Worm (Caenorhabditis elegans) whole organism, L2 larva: Measurements from ENCODE around the gene F44E5.1.
A peak's percentile ranks its signal among the peaks of the same experiment; 100 is the strongest.

Source experiments
- C34F6.9 ChIP-seq: fragments of 150-350 bp; optimal IDR thresholded peaks from 2 replicates; lab custom pipeline; 2014; ENCODE audit warnings: missing biosample characterization, missing genetic modification characterization
- F13H6.1 ChIP-seq: sonication (generic microtip); optimal IDR thresholded peaks from 2 replicates; lab custom pipeline; 2016; ENCODE audit warnings: missing genetic modification characterization, missing compliant biosample characterization
- R02D3.7 ChIP-seq: fragments of 150-350 bp; optimal IDR thresholded peaks from 2 replicates; lab custom pipeline; 2014; ENCODE audit warnings: missing biosample characterization, missing genetic modification characterization
- Y55F3AM.14 ChIP-seq: fragments of 200-800 bp; sonication (Bioruptor generic); optimal IDR thresholded peaks from 2 replicates; lab custom pipeline; 2018; ENCODE audit warnings: mild to moderate bottlenecking, missing genetic modification characterization, missing compliant biosample characterization
- ZK546.5 ChIP-seq: sonication (generic microtip); optimal IDR thresholded peaks from 2 replicates; lab custom pipeline; 2017; ENCODE audit warnings: missing biosample characterization, missing genetic modification characterization
- alr-1 ChIP-seq: fragments of 150-350 bp; optimal IDR thresholded peaks from 2 replicates; lab custom pipeline; 2014; ENCODE audit warnings: missing biosample characterization, missing genetic modification characterization
- aly-2 ChIP-seq: fragments of 150-350 bp; optimal IDR thresholded peaks from 2 replicates; lab custom pipeline; 2014; ENCODE audit warnings: missing biosample characterization, missing genetic modification characterization
- ama-1 ChIP-seq: fragments of 150-350 bp; optimal IDR thresholded peaks from 2 replicates; lab custom pipeline; 2018; ENCODE audit warnings: inconsistent platforms
- blmp-1 ChIP-seq: sonication (generic microtip); optimal IDR thresholded peaks from 2 replicates; lab custom pipeline; 2017; ENCODE audit warnings: missing genetic modification characterization, mild to moderate bottlenecking, missing compliant biosample characterization, antibody characterized with exemption, moderate library complexity; ENCODE audit not compliant: insufficient read depth
- ceh-16 ChIP-seq: fragments of 150-350 bp; optimal IDR thresholded peaks from 2 replicates; lab custom pipeline; 2014; ENCODE audit warnings: missing biosample characterization, missing genetic modification characterization
- ceh-82 ChIP-seq: fragments of 150-350 bp; optimal IDR thresholded peaks from 2 replicates; lab custom pipeline; 2014; ENCODE audit warnings: missing biosample characterization, missing genetic modification characterization
- crh-2 ChIP-seq: sonication (generic microtip); optimal IDR thresholded peaks from 2 replicates; lab custom pipeline; 2017; ENCODE audit warnings: missing biosample characterization, missing genetic modification characterization
- dmd-4 ChIP-seq: sonication (generic microtip); optimal IDR thresholded peaks from 2 replicates; lab custom pipeline; 2017; ENCODE audit warnings: missing biosample characterization, missing genetic modification characterization
- egl-27 ChIP-seq: sonication (generic microtip); optimal IDR thresholded peaks from 3 replicates; lab custom pipeline; 2017; ENCODE audit warnings: missing biosample characterization, missing genetic modification reagents, missing genetic modification characterization
- elt-1 ChIP-seq: fragments of 150-350 bp; optimal IDR thresholded peaks from 2 replicates; lab custom pipeline; 2014; ENCODE audit warnings: missing biosample characterization, missing genetic modification characterization
- elt-3 ChIP-seq: sonication (generic microtip); optimal IDR thresholded peaks from 2 replicates; lab custom pipeline; 2017; ENCODE audit warnings: missing biosample characterization, missing genetic modification characterization
- fos-1 ChIP-seq: fragments of 150-350 bp; optimal IDR thresholded peaks from 2 replicates; lab custom pipeline; 2014; ENCODE audit warnings: missing biosample characterization, missing genetic modification characterization
- gmeb-1 ChIP-seq: fragments of 150-350 bp; optimal IDR thresholded peaks from 2 replicates; lab custom pipeline; 2014; ENCODE audit warnings: missing biosample characterization, missing genetic modification characterization
- lin-11 ChIP-seq: fragments of 150-350 bp; sonication (generic microtip); optimal IDR thresholded peaks from 2 replicates; lab custom pipeline; 2014; ENCODE audit warnings: missing biosample characterization, missing genetic modification characterization, inconsistent platforms, mixed read lengths
- lin-13 ChIP-seq: fragments of 150-350 bp; optimal IDR thresholded peaks from 2 replicates; lab custom pipeline; 2014; ENCODE audit warnings: missing biosample characterization, missing genetic modification reagents, missing genetic modification characterization
- lin-39 ChIP-seq: fragments of 150-350 bp; optimal IDR thresholded peaks from 2 replicates; lab custom pipeline; 2014; ENCODE audit warnings: missing biosample characterization, missing genetic modification reagents, missing genetic modification characterization
- lsy-2 ChIP-seq, 2 experiments: fragments of 150-350 bp in 1 of 2; sonication (generic microtip) in 1 of 2; optimal IDR thresholded peaks; 2 replicates each; lab custom pipeline; 2014 to 2017; ENCODE audit warnings: missing biosample characterization in 2 of 2, missing genetic modification characterization in 2 of 2
- mab-5 ChIP-seq: fragments of 150-350 bp; optimal IDR thresholded peaks from 2 replicates; lab custom pipeline; 2014; ENCODE audit warnings: missing biosample characterization, missing genetic modification characterization
- mbf-1 ChIP-seq: sonication (generic microtip); optimal IDR thresholded peaks from 2 replicates; lab custom pipeline; 2017; ENCODE audit warnings: missing biosample characterization, missing genetic modification characterization
- mdl-1 ChIP-seq, 2 experiments: fragments of 150-350 bp in 1 of 2; sonication (generic microtip) in 1 of 2; optimal IDR thresholded peaks; 2 replicates each; lab custom pipeline; 2017; ENCODE audit warnings: missing biosample characterization in 2 of 2, missing genetic modification characterization in 2 of 2
- nhr-10 ChIP-seq: sonication (generic microtip); optimal IDR thresholded peaks from 2 replicates; lab custom pipeline; 2017; ENCODE audit warnings: missing biosample characterization, missing genetic modification characterization
- nhr-11 ChIP-seq: fragments of 150-350 bp; optimal IDR thresholded peaks from 2 replicates; lab custom pipeline; 2014; ENCODE audit warnings: missing biosample characterization, missing genetic modification characterization
- nhr-12 ChIP-seq: fragments of 150-350 bp; optimal IDR thresholded peaks from 2 replicates; lab custom pipeline; 2014; ENCODE audit warnings: missing biosample characterization, missing genetic modification characterization
- nhr-129 ChIP-seq: fragments of 150-350 bp; optimal IDR thresholded peaks from 2 replicates; lab custom pipeline; 2014; ENCODE audit warnings: missing biosample characterization, missing genetic modification characterization
- nhr-23 ChIP-seq: fragments of 150-350 bp; optimal IDR thresholded peaks from 2 replicates; lab custom pipeline; 2014; ENCODE audit warnings: missing biosample characterization, missing genetic modification reagents, missing genetic modification characterization
- nhr-237 ChIP-seq: fragments of 150-350 bp; optimal IDR thresholded peaks from 2 replicates; lab custom pipeline; 2014; ENCODE audit warnings: missing biosample characterization, missing genetic modification characterization
- nhr-25 ChIP-seq: fragments of 150-350 bp; sonication (generic microtip); optimal IDR thresholded peaks from 3 replicates; lab custom pipeline; 2014; ENCODE audit warnings: missing biosample characterization, missing genetic modification characterization
- nhr-77 ChIP-seq: fragments of 150-350 bp; optimal IDR thresholded peaks from 2 replicates; lab custom pipeline; 2014; ENCODE audit warnings: missing biosample characterization, missing genetic modification characterization
- peb-1 ChIP-seq: fragments of 150-350 bp; optimal IDR thresholded peaks from 2 replicates; lab custom pipeline; 2014; ENCODE audit warnings: missing biosample characterization, missing genetic modification characterization
- skn-1 ChIP-seq: sonication (generic microtip); optimal IDR thresholded peaks from 2 replicates; lab custom pipeline; 2017; ENCODE audit warnings: missing biosample characterization, missing genetic modification characterization
- sma-3 ChIP-seq: sonication (generic microtip); optimal IDR thresholded peaks from 2 replicates; lab custom pipeline; 2016; ENCODE audit warnings: missing genetic modification reagents, missing genetic modification characterization, missing compliant biosample characterization
- sma-9 ChIP-seq, 2 experiments: fragments of 150-350 bp in 1 of 2; sonication (generic microtip) in 1 of 2; optimal IDR thresholded peaks; 2 replicates each; lab custom pipeline; 2014 to 2016; ENCODE audit warnings: missing genetic modification characterization in 2 of 2, mild to moderate bottlenecking in 1 of 2, missing biosample characterization in 1 of 2, missing compliant biosample characterization in 1 of 2, missing genetic modification reagents in 1 of 2, moderate library complexity in 1 of 2
- snpc-4 ChIP-seq: fragments of 150-350 bp; optimal IDR thresholded peaks from 2 replicates; lab custom pipeline; 2014; ENCODE audit warnings: missing biosample characterization, missing genetic modification characterization
- unc-55 ChIP-seq: fragments of 150-350 bp; sonication (generic microtip); optimal IDR thresholded peaks from 3 replicates; lab custom pipeline; 2014; ENCODE audit warnings: missing biosample characterization, missing genetic modification reagents, missing genetic modification characterization
- unc-62 ChIP-seq: fragments of 150-350 bp; optimal IDR thresholded peaks from 2 replicates; lab custom pipeline; 2014; ENCODE audit warnings: missing biosample characterization, missing genetic modification reagents, missing genetic modification characterization
- zag-1 ChIP-seq: fragments of 150-350 bp; optimal IDR thresholded peaks from 2 replicates; lab custom pipeline; 2014; ENCODE audit warnings: missing biosample characterization, missing genetic modification characterization
- ztf-1 ChIP-seq: fragments of 200-800 bp; sonication (Bioruptor generic); conservative IDR thresholded peaks from 2 replicates; pipeline ENCODE4 v1.3.6; 2022; ENCODE audit warnings: missing genetic modification characterization, missing compliant biosample characterization
- ztf-4 ChIP-seq: fragments of 150-350 bp; optimal IDR thresholded peaks from 2 replicates; lab custom pipeline; 2014; ENCODE audit warnings: missing biosample characterization, missing genetic modification characterization

F44E5.1 gene

DNA sequence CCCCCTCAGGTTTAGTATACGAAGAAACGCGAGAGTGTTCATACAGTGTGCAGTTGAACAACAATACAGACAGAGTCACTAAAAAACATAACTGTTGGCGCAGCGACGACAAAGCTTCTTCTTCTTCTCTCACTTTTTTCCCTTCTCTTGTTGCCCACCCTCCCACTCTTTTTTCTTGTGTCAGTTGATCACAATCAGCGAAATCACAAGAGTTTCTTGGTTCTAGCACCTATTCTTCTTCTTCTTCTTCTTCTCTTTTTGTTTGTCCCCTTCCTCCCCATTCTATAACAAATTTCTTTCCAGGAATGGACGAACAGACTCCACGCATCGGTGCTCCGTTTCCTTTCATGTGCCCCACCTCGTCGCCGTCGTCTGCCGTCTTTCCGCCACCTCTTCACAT, 16.1 kb upstream of the F44E5.1 start, which contains the start of gene F43G6.4:
F43G6.4 (plus strand) TSS at position 301 of the 400 bp plus-strand sequence.
- TF ChIP-seq egl-27 (tag; lab: Kevin White, UChicago), result no peak

- TF ChIP-seq ztf-4 (tag; lab: Kevin White, UChicago) (no peak), nhr-77 (tag; lab: Kevin White, UChicago) (no peak), nhr-10 (tag; lab: Kevin White, UChicago) (no peak), alr-1 (tag; lab: Kevin White, UChicago) (no peak), ztf-1 (GFP tag; lab: Robert Waterston, UW) (no peak), R02D3.7 (tag; lab: Kevin White, UChicago) (no peak), lsy-2 (tag; optimal IDR thresholded peaks at IDR 0.05; lab: Kevin White, UChicago) (no peak), nhr-11 (tag; lab: Kevin White, UChicago) (no peak), Y55F3AM.14 (GFP tag; lab: Kevin White, UChicago) (no peak), sma-9 (GFP tag; optimal IDR thresholded peaks at IDR 0.05; lab: Kevin White, UChicago) (no peak), sma-9 (tag; optimal IDR thresholded peaks at IDR 0.05; lab: Kevin White, UChicago) (no peak), gmeb-1 (no peak), nhr-23 (tag; lab: Kevin White, UChicago) (no peak), unc-55 (GFP tag; lab: Kevin White, UChicago) (no peak), dmd-4 (no peak), lin-13 (GFP tag; lab: Kevin White, UChicago) (no peak), ceh-82 (tag; lab: Kevin White, UChicago) (no peak), ceh-16 (tag; lab: Kevin White, UChicago) (no peak), snpc-4 (tag; lab: Kevin White, UChicago) (no peak)
Measured at ce11 chrII:11788025-11788424, 13.7 kb upstream of the F44E5.1 start.

ce11 chrII:11782493-11782892, 8.1 kb upstream of the F44E5.1 start, which contains the start of gene F43G6.16:
TSS of gene F43G6.16 (minus strand) at chrII:11782633.
- no peak for TF ChIP-seq gmeb-1
- peak in 1 of 2 experiments; percentile 91 for TF ChIP-seq lsy-2 (tag; optimal IDR thresholded peaks at IDR 0.05; lab: Kevin White, UChicago)
- TF ChIP-seq aly-2 (tag; lab: Kevin White, UChicago), result no peak
- TF ChIP-seq Y55F3AM.14 (GFP tag; lab: Kevin White, UChicago), result no peak
- TF ChIP-seq nhr-237, result no peak

DNA sequence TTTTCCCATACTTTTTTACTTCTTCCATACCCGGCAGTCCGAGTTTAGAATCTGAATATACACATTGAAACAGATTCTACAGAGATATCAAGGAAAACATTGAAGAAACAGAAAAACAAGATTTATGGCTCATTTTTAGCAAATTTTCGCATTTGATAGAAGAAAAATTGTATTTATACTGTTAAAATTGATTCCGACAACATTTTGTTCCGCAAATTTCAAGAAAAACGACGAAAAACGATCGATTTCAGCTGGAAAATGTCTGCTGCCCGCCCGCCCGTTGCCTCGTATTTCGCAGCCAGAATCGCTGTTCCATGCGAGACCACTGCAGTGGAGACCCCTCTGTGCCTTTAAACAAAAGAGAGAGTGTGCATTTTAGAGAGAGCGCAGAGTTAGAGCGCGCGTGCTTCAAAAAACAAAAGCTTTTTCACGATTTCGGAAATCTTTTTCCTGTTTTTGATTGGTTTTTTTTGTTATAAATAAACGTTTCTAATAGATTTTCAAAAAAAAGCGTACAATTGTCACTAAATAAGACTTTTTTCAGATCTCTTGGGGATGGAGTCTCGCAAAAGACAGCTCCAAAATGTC, 3.6 kb upstream of the F44E5.1 start, which contains the start of the genes patr-1 and dna-2:
patr-1 (minus strand) TSS at position 51 of the 588 bp plus-strand sequence.
dna-2 (plus strand) TSS at position 538 of the 588 bp plus-strand sequence.
- TF ChIP-seq sma-9 (GFP tag; optimal IDR thresholded peaks at IDR 0.05; lab: Kevin White, UChicago), result peak; percentile 22
- TF ChIP-seq sma-9 (tag; optimal IDR thresholded peaks at IDR 0.05; lab: Kevin White, UChicago), result no peak
- no peak for TF ChIP-seq ZK546.5 (tag; lab: Kevin White, UChicago)
- no peak for TF ChIP-seq mdl-1 (tag; optimal IDR thresholded peaks at IDR 0.05; lab: Kevin White, UChicago)
- TF ChIP-seq F13H6.1 (tag; lab: Kevin White, UChicago), result no peak
- TF ChIP-seq lsy-2 (tag; optimal IDR thresholded peaks at IDR 0.05; lab: Kevin White, UChicago), result peak; percentile 42 to 86
- no peak for TF ChIP-seq nhr-23 (tag; lab: Kevin White, UChicago)
- no peak for TF ChIP-seq dmd-4
- TF ChIP-seq egl-27 (tag; lab: Kevin White, UChicago), result no peak
- no peak for TF ChIP-seq nhr-77 (tag; lab: Kevin White, UChicago)
- peak; percentile 69 for TF ChIP-seq nhr-129
- TF ChIP-seq peb-1 (tag; lab: Kevin White, UChicago), result no peak
- no peak for TF ChIP-seq aly-2 (tag; lab: Kevin White, UChicago)
- no peak for TF ChIP-seq ztf-4 (tag; lab: Kevin White, UChicago)
- no peak for TF ChIP-seq lin-39
- peak; percentile 62 for TF ChIP-seq lin-11 (tag; lab: Kevin White, UChicago)
- TF ChIP-seq ceh-16 (tag; lab: Kevin White, UChicago), result no peak
- TF ChIP-seq snpc-4 (tag; lab: Kevin White, UChicago), result no peak
- no peak for TF ChIP-seq elt-1 (tag; lab: Kevin White, UChicago)
- TF ChIP-seq skn-1 (tag; lab: Kevin White, UChicago), result no peak
- peak; percentile 57 for TF ChIP-seq lin-13 (GFP tag; lab: Kevin White, UChicago)
- TF ChIP-seq sma-3 (GFP tag; lab: Kevin White, UChicago), result peak; percentile 30
- TF ChIP-seq crh-2 (tag; lab: Kevin White, UChicago), result peak; percentile 60
- TF ChIP-seq C34F6.9 (tag; lab: Kevin White, UChicago), result peak; percentile 57
- TF ChIP-seq zag-1, result no peak
- peak; percentile 89 for TF ChIP-seq gmeb-1
- no peak for TF ChIP-seq mab-5 (tag; lab: Kevin White, UChicago)
- TF ChIP-seq ztf-1 (GFP tag; lab: Robert Waterston, UW), result no peak
- TF ChIP-seq nhr-11 (tag; lab: Kevin White, UChicago), result no peak
- no peak for TF ChIP-seq nhr-12 (tag; lab: Kevin White, UChicago)
- TF ChIP-seq ama-1 (lab: Kevin White, UChicago), result peak; percentile 5
- TF ChIP-seq unc-62, result no peak
- no peak for TF ChIP-seq nhr-237
- TF ChIP-seq nhr-25 (tag; lab: Kevin White, UChicago), result peak; percentile 44
- peak; percentile 83 for TF ChIP-seq unc-55 (GFP tag; lab: Kevin White, UChicago)
- TF ChIP-seq fos-1 (tag; lab: Kevin White, UChicago), result peak; percentile 25
- no peak for TF ChIP-seq alr-1 (tag; lab: Kevin White, UChicago)
- TF ChIP-seq nhr-10 (tag; lab: Kevin White, UChicago), result no peak
- no peak for TF ChIP-seq elt-3 (tag; lab: Kevin White, UChicago)
- TF ChIP-seq blmp-1 (tag; lab: Kevin White, UChicago), result no peak
- no peak for TF ChIP-seq mbf-1 (tag; lab: Kevin White, UChicago)
